Worm (Caenorhabditis elegans) whole organism, L2 larva: ENCODE measurements around the gene ZK899.5.
"Not testable (repeated sequence)": the region's sequence is repeated elsewhere in the genome, so short reads cannot be mapped to it uniquely, and the experiment has no call there.

Experiments used
- aly-2 ChIP-seq: fragments of 150-350 bp; optimal IDR thresholded peaks from 2 replicates; lab custom pipeline; 2014; ENCODE audit warnings: missing biosample characterization, missing genetic modification characterization
- blmp-1 ChIP-seq: sonication (generic microtip); optimal IDR thresholded peaks from 2 replicates; lab custom pipeline; 2017; ENCODE audit warnings: missing genetic modification characterization, mild to moderate bottlenecking, missing compliant biosample characterization, antibody characterized with exemption, moderate library complexity; ENCODE audit not compliant: insufficient read depth
- ceh-82 ChIP-seq: fragments of 150-350 bp; optimal IDR thresholded peaks from 2 replicates; lab custom pipeline; 2014; ENCODE audit warnings: missing biosample characterization, missing genetic modification characterization

ce11 chrX:9460834-9461233, at the start of gene ZK899.5:
- not testable (repeated sequence) for TF ChIP-seq ceh-82, aly-2, blmp-1 (tag; lab: Kevin White, UChicago)
